Worm (Caenorhabditis elegans): ENCODE data around the gene sra-12.

DNA sequence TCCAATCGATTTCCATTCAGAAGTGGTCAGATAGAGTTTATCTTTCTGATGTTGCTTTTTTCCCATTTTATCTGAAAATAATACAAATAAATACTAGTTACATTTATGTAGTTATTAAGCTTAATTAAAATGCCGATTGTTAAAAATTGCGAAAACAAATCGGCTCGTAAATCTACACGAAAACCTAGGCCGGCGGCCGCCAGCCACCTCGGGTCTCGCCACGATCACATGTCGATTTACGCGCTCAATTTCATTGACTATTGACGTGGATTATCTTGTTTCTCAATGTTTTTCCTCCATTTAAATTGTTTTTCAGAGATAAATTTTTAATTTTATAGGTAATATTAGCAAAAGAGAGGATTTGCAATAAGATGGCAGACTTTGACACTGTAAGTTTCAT is 31.7 kb downstream of the sra-12 start, which contains the start of the genes cyn-4 and copz-1:
- TF ChIP-seq elt-1 (tag; optimal IDR thresholded peaks at IDR 0.05; ENCODE audit: borderline replicate concordance, insufficient read depth) (no peak), nhr-237 (tag; optimal IDR thresholded peaks at IDR 0.05) (peak; percentile 28), nhr-76 (tag; optimal IDR thresholded peaks at IDR 0.05) (no peak), snpc-4 (tag; optimal IDR thresholded peaks at IDR 0.05) (no peak), pha-4 (tag; optimal IDR thresholded peaks at IDR 0.05) (peak; percentile 75), blmp-1 (tag; optimal IDR thresholded peaks at IDR 0.05) (no peak)
